Worm (Caenorhabditis elegans): ENCODE measurements around the gene Y67A10A.11.
A peak's percentile ranks its signal among the peaks of the same experiment; 100 is the strongest.

Gene Y67A10A.11

DNA sequence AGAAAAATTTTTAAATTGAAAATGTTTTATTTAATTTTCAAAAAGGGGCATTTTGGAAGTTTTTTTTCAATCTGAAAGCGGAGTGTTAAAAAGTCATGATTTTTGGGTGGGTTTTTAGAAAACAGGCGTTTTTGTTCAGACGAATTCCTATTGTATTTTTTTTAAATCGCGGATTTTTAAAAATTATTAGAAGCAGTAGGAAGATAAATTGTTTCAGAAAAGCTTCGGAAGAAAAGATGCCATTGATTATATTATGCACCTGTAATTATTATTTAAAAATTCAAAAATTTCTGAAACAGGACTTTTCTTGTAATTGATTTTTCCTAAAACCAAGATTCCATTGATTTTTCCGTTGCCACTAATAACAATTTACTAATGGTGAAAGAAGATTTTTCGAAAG is 33.9 kb upstream of the Y67A10A.11 start:
- TF ChIP-seq nhr-67 (tag; optimal IDR thresholded peaks at IDR 0.05) (no peak), fkh-2 (tag; optimal IDR thresholded peaks at IDR 0.05) (no peak), nhr-76 (tag; optimal IDR thresholded peaks at IDR 0.05) (no peak), eor-1 (tag; optimal IDR thresholded peaks at IDR 0.05) (no peak)

DNA sequence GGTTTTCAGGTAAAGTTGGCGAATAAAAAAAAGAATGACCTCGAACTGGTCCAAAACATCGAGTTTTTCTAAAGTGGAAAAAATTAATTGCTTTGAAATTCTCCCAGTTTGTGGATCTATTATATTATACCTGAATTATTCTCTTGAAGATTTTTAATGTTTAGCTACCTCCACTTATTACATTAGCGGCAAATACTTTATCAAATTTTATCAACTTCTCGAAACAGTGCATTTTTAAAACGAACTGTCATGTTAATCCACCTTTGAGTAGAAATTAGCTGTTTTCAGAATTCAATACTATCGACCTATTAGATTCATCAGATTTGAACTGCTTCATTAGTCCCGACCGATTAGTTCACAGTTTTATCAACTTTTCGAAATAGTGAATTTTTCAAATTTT is 21.7 kb upstream of the Y67A10A.11 start:
- no peak for TF ChIP-seq nhr-11 (tag; optimal IDR thresholded peaks at IDR 0.05)

- no peak for TF ChIP-seq aly-2 (tag; optimal IDR thresholded peaks at IDR 0.05)
- no peak for TF ChIP-seq fos-1 (tag; optimal IDR thresholded peaks at IDR 0.05)
Observed at ce11 chrIV:14321655-14322054, 18.1 kb upstream of the Y67A10A.11 start, which contains the start of gene fbxa-126. fbxa-126 (minus strand) TSS chrIV:14321755.

- TF ChIP-seq ztf-4 (tag; optimal IDR thresholded peaks at IDR 0.05) = no peak
- no peak for TF ChIP-seq hmg-11 (tag; optimal IDR thresholded peaks at IDR 0.05)
- TF ChIP-seq lin-15B (tag; optimal IDR thresholded peaks at IDR 0.05) = no peak
- TF ChIP-seq ama-1 (optimal IDR thresholded peaks at IDR 0.05) = no peak
- no peak for TF ChIP-seq ceh-82 (tag; optimal IDR thresholded peaks at IDR 0.05)
- TF ChIP-seq pqm-1 (tag; optimal IDR thresholded peaks at IDR 0.05) = no peak
- no peak for TF ChIP-seq nhr-12 (tag; optimal IDR thresholded peaks at IDR 0.05)
- no peak for TF ChIP-seq unc-39 (tag; optimal IDR thresholded peaks at IDR 0.05)
- no peak for TF ChIP-seq fkh-2 (tag; optimal IDR thresholded peaks at IDR 0.05)
- no peak for TF ChIP-seq aly-2 (tag; optimal IDR thresholded peaks at IDR 0.05)
- no peak for TF ChIP-seq skn-1 (tag; optimal IDR thresholded peaks at IDR 0.05)
Observed at ce11 chrIV:14326283-14326682, 13.5 kb upstream of the Y67A10A.11 start, which contains the start of gene fbxa-83. fbxa-83 (minus strand) TSS chrIV:14326383.

- TF ChIP-seq snpc-4 (tag; optimal IDR thresholded peaks at IDR 0.05) (peak; percentile 99), ceh-16 (tag; optimal IDR thresholded peaks at IDR 0.05) (no peak), nhr-76 (tag; optimal IDR thresholded peaks at IDR 0.05) (no peak), nhr-25 (tag; optimal IDR thresholded peaks at IDR 0.05) (peak; percentile 58), elt-3 (tag; optimal IDR thresholded peaks at IDR 0.05) (no peak), egl-27 (tag; optimal IDR thresholded peaks at IDR 0.05) (no peak), zag-1 (tag; optimal IDR thresholded peaks at IDR 0.05) (no peak), fos-1 (tag; optimal IDR thresholded peaks at IDR 0.05) (no peak), nhr-43 (tag; optimal IDR thresholded peaks at IDR 0.05; ENCODE audit: poor library complexity, severe bottlenecking) (peak; percentile 60), jun-1 (tag; optimal IDR thresholded peaks at IDR 0.05) (no peak), sea-2 (GFP tag; optimal IDR thresholded peaks at IDR 0.05) (no peak), ama-1 (optimal IDR thresholded peaks at IDR 0.05) (peak; percentile 76), nfya-1 (tag; optimal IDR thresholded peaks at IDR 0.05; ENCODE audit: insufficient read depth) (no peak), ceh-9 (tag; optimal IDR thresholded peaks at IDR 0.05) (no peak), mdl-1 (tag; optimal IDR thresholded peaks at IDR 0.05) (no peak), mml-1 (tag; optimal IDR thresholded peaks at IDR 0.05) (no peak), nhr-23 (tag; optimal IDR thresholded peaks at IDR 0.05) (peak; percentile 37), nhr-77 (tag; optimal IDR thresholded peaks at IDR 0.05) (no peak), lin-15B (tag; optimal IDR thresholded peaks at IDR 0.05) (peak; percentile 26), pha-4 (tag; optimal IDR thresholded peaks at IDR 0.05) (no peak), elt-2 (tag; optimal IDR thresholded peaks at IDR 0.05) (peak; percentile 83), aly-2 (tag; optimal IDR thresholded peaks at IDR 0.05) (no peak), ceh-28 (tag; optimal IDR thresholded peaks at IDR 0.05) (no peak), nhr-67 (tag; optimal IDR thresholded peaks at IDR 0.05) (no peak), elt-1 (tag; optimal IDR thresholded peaks at IDR 0.05) (no peak), ceh-82 (tag; optimal IDR thresholded peaks at IDR 0.05) (no peak), R02D3.7 (tag; optimal IDR thresholded peaks at IDR 0.05) (peak; percentile 32), egl-5 (tag; optimal IDR thresholded peaks at IDR 0.05) (no peak), daf-12 (tag; optimal IDR thresholded peaks at IDR 0.05) (no peak), ztf-11 (tag; optimal IDR thresholded peaks at IDR 0.05) (no peak), tbx-2 (tag; optimal IDR thresholded peaks at IDR 0.05) (peak; percentile 31), fkh-10 (GFP tag; optimal IDR thresholded peaks at IDR 0.05) (no peak), unc-39 (tag; optimal IDR thresholded peaks at IDR 0.05) (no peak), lsy-12 (tag; optimal IDR thresholded peaks at IDR 0.05) (peak; percentile 62), pqm-1 (tag; optimal IDR thresholded peaks at IDR 0.05) (peak; percentile 29), nhr-12 (tag; optimal IDR thresholded peaks at IDR 0.05) (no peak), ZK546.5 (tag; optimal IDR thresholded peaks at IDR 0.05) (no peak), lin-39 (tag; optimal IDR thresholded peaks at IDR 0.05) (peak; percentile 29), unc-62 (GFP tag; optimal IDR thresholded peaks at IDR 0.05) (no peak)
Observed at ce11 chrIV:14326694-14327298, 13.0 kb upstream of the Y67A10A.11 start.

All from whole organism, L3 larva.